Worm (Caenorhabditis elegans) whole organism, L4 larva: Measurements from ENCODE around the gene sdpn-1.

ENCODE experiments used
- F37D6.2 ChIP-seq: sonication (generic microtip); optimal IDR thresholded peaks from 2 replicates; lab custom pipeline; 2016; ENCODE audit warnings: mild to moderate bottlenecking, missing genetic modification characterization, missing compliant biosample characterization
- T26A8.4 ChIP-seq: fragments of 200-800 bp; sonication (Bioruptor generic); IDR thresholded peaks from 2 replicates; pipeline ENCODE4 v1.3.6; 2022; ENCODE audit warnings: missing genetic modification characterization, missing compliant biosample characterization
- Y5F2A.4 ChIP-seq: fragments of 200-800 bp; sonication (Bioruptor generic); optimal IDR thresholded peaks from 2 replicates; lab custom pipeline; 2018; ENCODE audit warnings: mild to moderate bottlenecking, missing genetic modification characterization, missing compliant biosample characterization
- ZK337.2 ChIP-seq: fragments of 200-800 bp; sonication (Bioruptor generic); IDR thresholded peaks from 2 replicates; pipeline ENCODE4 v1.3.6; 2022; ENCODE audit warnings: missing genetic modification reagents, missing genetic modification characterization, missing compliant biosample characterization
- aha-1 ChIP-seq: fragments of 150-350 bp; peaks from one replicate; lab custom pipeline; 2014; ENCODE audit warnings: missing biosample characterization, missing genetic modification characterization
- ceh-20 ChIP-seq: fragments of 200-800 bp; sonication (Bioruptor generic); IDR thresholded peaks from 2 replicates; pipeline ENCODE4 v1.3.6; 2022; ENCODE audit warnings: missing genetic modification reagents, missing genetic modification characterization, missing compliant biosample characterization
- ceh-32 ChIP-seq: sonication (generic microtip); optimal IDR thresholded peaks from 2 replicates; lab custom pipeline; 2016; ENCODE audit warnings: mild to moderate bottlenecking, missing genetic modification characterization, missing compliant biosample characterization; ENCODE audit not compliant: poor library complexity
- ceh-44 ChIP-seq: fragments of 200-800 bp; sonication (Bioruptor generic); IDR thresholded peaks from 2 replicates; pipeline ENCODE4 v1.3.6; 2022; ENCODE audit warnings: missing genetic modification reagents, missing genetic modification characterization, missing compliant biosample characterization
- ctbp-1 ChIP-seq: fragments of 200-800 bp; sonication (Bioruptor generic); IDR thresholded peaks from 2 replicates; pipeline ENCODE4 v1.3.6; 2022; ENCODE audit warnings: missing genetic modification reagents, missing genetic modification characterization, missing compliant biosample characterization
- daf-16 ChIP-seq, 3 experiments: sonication (generic microtip); optimal IDR thresholded peaks; 2 replicates each; lab custom pipeline; 2016 to 2017; ENCODE audit warnings: missing genetic modification characterization in 3 of 3, missing genetic modification reagents in 3 of 3, mild to moderate bottlenecking in 2 of 3, missing compliant biosample characterization in 2 of 3, missing biosample characterization in 1 of 3, moderate library complexity in 1 of 3
- daf-8 ChIP-seq: fragments of 200-800 bp; sonication (Bioruptor generic); IDR thresholded peaks from 2 replicates; pipeline ENCODE4 v1.3.6; 2022; ENCODE audit warnings: missing genetic modification characterization, missing compliant biosample characterization
- dmd-6 ChIP-seq: fragments of 200-800 bp; sonication (Bioruptor generic); IDR thresholded peaks from 2 replicates; pipeline ENCODE4 v1.3.6; 2022; ENCODE audit warnings: missing genetic modification reagents, missing genetic modification characterization, missing compliant biosample characterization
- dmd-9 ChIP-seq: fragments of 200-800 bp; sonication (Bioruptor generic); IDR thresholded peaks from 2 replicates; pipeline ENCODE4 v1.3.6; 2022; ENCODE audit warnings: missing genetic modification reagents, missing genetic modification characterization, missing compliant biosample characterization
- dve-1 ChIP-seq: sonication (generic microtip); optimal IDR thresholded peaks from 2 replicates; lab custom pipeline; 2017; ENCODE audit warnings: antibody characterized with exemption, mild to moderate bottlenecking, missing genetic modification characterization, missing compliant biosample characterization; ENCODE audit not compliant: insufficient read depth
- fkh-10 ChIP-seq: fragments of 150-350 bp; optimal IDR thresholded peaks from 2 replicates; lab custom pipeline; 2014; ENCODE audit warnings: missing biosample characterization, missing genetic modification reagents, missing genetic modification characterization
- gei-8 ChIP-seq: fragments of 200-800 bp; sonication (Bioruptor generic); optimal IDR thresholded peaks from 2 replicates; lab custom pipeline; 2018; ENCODE audit warnings: mild to moderate bottlenecking, missing genetic modification characterization, missing compliant biosample characterization
- hif-1 ChIP-seq, 2 experiments: sonication (generic microtip); optimal IDR thresholded peaks; 2 replicates each; lab custom pipeline; 2016 to 2017; ENCODE audit warnings: missing compliant biosample characterization in 2 of 2, missing genetic modification characterization in 2 of 2, missing genetic modification reagents in 2 of 2, missing genotype in 2 of 2, mild to moderate bottlenecking in 1 of 2
- hlh-11 ChIP-seq: fragments of 200-800 bp; sonication (Bioruptor generic); optimal IDR thresholded peaks from 2 replicates; lab custom pipeline; 2018; ENCODE audit warnings: mild to moderate bottlenecking, missing genetic modification characterization, missing compliant biosample characterization
- hlh-30 ChIP-seq: sonication (generic microtip); optimal IDR thresholded peaks from 2 replicates; lab custom pipeline; 2017; ENCODE audit warnings: antibody characterized with exemption, mild to moderate bottlenecking, missing genetic modification characterization, missing compliant biosample characterization; ENCODE audit not compliant: insufficient read depth
- lin-1 ChIP-seq: fragments of 200-800 bp; sonication (Bioruptor generic); IDR thresholded peaks from 2 replicates; pipeline ENCODE4 v1.3.6; 2022; ENCODE audit warnings: missing genetic modification reagents, missing genetic modification characterization, missing compliant biosample characterization
- lin-13 ChIP-seq: fragments of 150-350 bp; optimal IDR thresholded peaks from 2 replicates; lab custom pipeline; 2014; ENCODE audit warnings: missing biosample characterization, missing genetic modification reagents, missing genetic modification characterization
- lin-29 ChIP-seq: fragments of 200-800 bp; sonication (Bioruptor generic); IDR thresholded peaks from 2 replicates; pipeline ENCODE4 v1.3.6; 2022; ENCODE audit warnings: missing genetic modification reagents, missing genetic modification characterization, missing compliant biosample characterization
- lin-38 ChIP-seq: fragments of 200-800 bp; sonication (Bioruptor generic); IDR thresholded peaks from 2 replicates; pipeline ENCODE4 v1.3.6; 2022; ENCODE audit warnings: missing genetic modification reagents, missing genetic modification characterization, missing compliant biosample characterization
- lsy-2 ChIP-seq, 2 experiments: fragments of 150-350 bp in 1 of 2; sonication (generic microtip) in 1 of 2; optimal IDR thresholded peaks; 2 replicates each; lab custom pipeline; 2014 to 2017; ENCODE audit warnings: missing biosample characterization in 2 of 2, missing genetic modification characterization in 2 of 2
- mdl-1 ChIP-seq, 2 experiments: fragments of 150-350 bp in 1 of 2; sonication (generic microtip) in 1 of 2; optimal IDR thresholded peaks; 2 replicates each; lab custom pipeline; 2014 to 2017; ENCODE audit warnings: missing biosample characterization in 2 of 2, missing genetic modification characterization in 2 of 2
- mdt-29 ChIP-seq: fragments of 200-800 bp; sonication (Bioruptor generic); IDR thresholded peaks from 2 replicates; pipeline ENCODE4 v1.3.6; 2022; ENCODE audit warnings: missing genetic modification reagents, missing genetic modification characterization, missing compliant biosample characterization
- mep-1 ChIP-seq: fragments of 150-350 bp; sonication (generic microtip); optimal IDR thresholded peaks from 3 replicates; lab custom pipeline; 2014; ENCODE audit warnings: missing biosample characterization, missing genetic modification characterization
- mes-2 ChIP-seq: sonication (generic microtip); optimal IDR thresholded peaks from 2 replicates; lab custom pipeline; 2016; ENCODE audit warnings: missing genotype, mild to moderate bottlenecking, missing genetic modification characterization, missing compliant biosample characterization; ENCODE audit not compliant: poor library complexity, severe bottlenecking
- mxl-2 ChIP-seq: fragments of 200-800 bp; sonication (Bioruptor generic); conservative IDR thresholded peaks from 2 replicates; pipeline ENCODE4 v1.3.6; 2022; ENCODE audit warnings: missing genetic modification reagents, missing genetic modification characterization, missing compliant biosample characterization
- mxl-3 ChIP-seq: fragments of 200-800 bp; sonication (Bioruptor generic); optimal IDR thresholded peaks from 2 replicates; lab custom pipeline; 2018; ENCODE audit warnings: mild to moderate bottlenecking, missing genetic modification characterization, missing compliant biosample characterization
- nhr-102 ChIP-seq: sonication (generic microtip); optimal IDR thresholded peaks from 2 replicates; lab custom pipeline; 2016; ENCODE audit warnings: mild to moderate bottlenecking, missing genetic modification characterization, moderate library complexity, missing compliant biosample characterization
- nhr-237 ChIP-seq: sonication (generic microtip); optimal IDR thresholded peaks from 2 replicates; lab custom pipeline; 2017; ENCODE audit warnings: missing biosample characterization, missing genetic modification characterization
- nhr-25 ChIP-seq: sonication (generic microtip); optimal IDR thresholded peaks from 2 replicates; lab custom pipeline; 2017; ENCODE audit warnings: missing genetic modification characterization, mild to moderate bottlenecking, missing compliant biosample characterization, antibody characterized with exemption, moderate library complexity, borderline replicate concordance; ENCODE audit not compliant: insufficient read depth
- nhr-28 ChIP-seq: fragments of 150-350 bp; optimal IDR thresholded peaks from 2 replicates; lab custom pipeline; 2014; ENCODE audit warnings: missing biosample characterization, missing genetic modification characterization
- nhr-41 ChIP-seq: fragments of 200-800 bp; sonication (Bioruptor generic); IDR thresholded peaks from 2 replicates; pipeline ENCODE4 v1.3.6; 2022; ENCODE audit warnings: missing genetic modification reagents, missing genetic modification characterization, missing compliant biosample characterization
- nhr-48 ChIP-seq: sonication (generic microtip); optimal IDR thresholded peaks from 2 replicates; lab custom pipeline; 2016; ENCODE audit warnings: mild to moderate bottlenecking, missing genetic modification characterization, missing compliant biosample characterization
- nhr-77 ChIP-seq: fragments of 150-350 bp; optimal IDR thresholded peaks from 2 replicates; lab custom pipeline; 2014; ENCODE audit warnings: missing biosample characterization, missing genetic modification characterization
- php-3 ChIP-seq: fragments of 200-800 bp; sonication (Bioruptor generic); IDR thresholded peaks from 2 replicates; pipeline ENCODE4 v1.3.6; 2022; ENCODE audit warnings: missing genetic modification reagents, missing genetic modification characterization, missing compliant biosample characterization
- pqm-1 ChIP-seq: sonication (generic microtip); optimal IDR thresholded peaks from 2 replicates; lab custom pipeline; 2017; ENCODE audit warnings: missing biosample characterization, missing genetic modification characterization
- saeg-2 ChIP-seq: fragments of 200-800 bp; sonication (Bioruptor generic); IDR thresholded peaks from 2 replicates; pipeline ENCODE4 v1.3.6; 2022; ENCODE audit warnings: missing genetic modification reagents, missing genetic modification characterization, missing compliant biosample characterization
- snpc-4 ChIP-seq: fragments of 150-350 bp; optimal IDR thresholded peaks from 2 replicates; lab custom pipeline; 2014; ENCODE audit warnings: missing biosample characterization, missing genetic modification characterization
- spr-3 ChIP-seq: fragments of 200-800 bp; sonication (Bioruptor generic); optimal IDR thresholded peaks from 2 replicates; lab custom pipeline; 2018; ENCODE audit warnings: mild to moderate bottlenecking, missing genetic modification characterization, missing compliant biosample characterization
- tra-1 ChIP-seq: fragments of 200-800 bp; sonication (Bioruptor generic); IDR thresholded peaks from 2 replicates; pipeline ENCODE4 v1.3.6; 2022; ENCODE audit warnings: missing genetic modification reagents, missing genetic modification characterization, missing compliant biosample characterization
- unc-62 ChIP-seq, 3 experiments: fragments of 150-350 bp in 1 of 3; sonication (generic microtip); optimal IDR thresholded peaks in 2 of 3; peaks in 1 of 3; 1 replicate in 1 of 3; 2 replicates in 2 of 3; lab custom pipeline; 2014 to 2017; ENCODE audit warnings: missing biosample characterization in 3 of 3, missing genetic modification characterization in 3 of 3, missing genetic modification reagents in 3 of 3, missing genotype in 1 of 3
- zag-1 ChIP-seq: fragments of 150-350 bp; optimal IDR thresholded peaks from 2 replicates; lab custom pipeline; 2014; ENCODE audit warnings: missing biosample characterization, missing genetic modification characterization
- zfp-2 ChIP-seq: sonication (generic microtip); optimal IDR thresholded peaks from 2 replicates; lab custom pipeline; 2016; ENCODE audit warnings: mild to moderate bottlenecking, missing genetic modification characterization, missing compliant biosample characterization
- zfp-3 ChIP-seq: fragments of 200-800 bp; sonication (Bioruptor generic); conservative IDR thresholded peaks from 2 replicates; pipeline ENCODE4 v1.3.6; 2022; ENCODE audit warnings: missing genetic modification reagents, missing genetic modification characterization, missing compliant biosample characterization

sdpn-1 gene

DNA sequence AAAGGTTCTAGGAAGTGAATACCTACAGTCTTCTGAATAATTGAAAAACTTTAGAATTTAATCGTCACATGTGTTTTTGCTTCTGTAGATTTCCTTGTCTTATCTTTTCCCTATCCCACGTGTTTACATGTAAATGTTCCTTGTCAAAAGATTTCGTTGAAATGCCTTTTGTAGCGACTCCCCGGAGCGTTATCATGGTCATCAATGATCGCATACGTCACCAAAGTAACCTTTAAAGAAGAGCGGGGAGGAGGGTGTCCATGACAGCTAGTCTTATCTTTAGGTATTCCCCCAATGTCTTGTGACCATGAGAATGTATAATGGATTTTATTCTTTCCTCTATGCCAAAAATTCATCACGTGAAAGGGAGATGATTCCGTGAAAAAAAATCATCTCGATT, 11.1 kb downstream of the sdpn-1 start:
- TF ChIP-seq ceh-32, result no peak
- peak; percentile 58 for TF ChIP-seq mxl-3 (GFP tag; lab: Kevin White, UChicago)
- TF ChIP-seq hlh-30 (tag; lab: Kevin White, UChicago), result peak; percentile 79
- peak; percentile 63 to 73 for TF ChIP-seq mdl-1 (tag; optimal IDR thresholded peaks at IDR 0.05; lab: Kevin White, UChicago)
- no peak for TF ChIP-seq spr-3 (GFP tag; lab: Kevin White, UChicago)
- TF ChIP-seq nhr-77 (tag; lab: Kevin White, UChicago), result peak; percentile 12
- no peak for TF ChIP-seq zag-1
- TF ChIP-seq lin-1, result peak; percentile 59; the same call in 1 of the 2 replicates
- no peak for TF ChIP-seq snpc-4 (tag; lab: Kevin White, UChicago)
- no peak for TF ChIP-seq ceh-20 (GFP tag; lab: Robert Waterston, UW)
- peak; percentile 77 for TF ChIP-seq dmd-6
- TF ChIP-seq zfp-2 (tag; lab: Kevin White, UChicago), result no peak
- peak; percentile 59; the same call in 1 of the 2 replicates for TF ChIP-seq T26A8.4
- peak; percentile 83 for TF ChIP-seq nhr-25 (tag; lab: Kevin White, UChicago)
- peak; percentile 63 for TF ChIP-seq nhr-28 (tag; lab: Kevin White, UChicago)
- TF ChIP-seq lsy-2 (tag; optimal IDR thresholded peaks at IDR 0.05; lab: Kevin White, UChicago), result peak in 1 of 2 experiments; percentile 44
- no peak for TF ChIP-seq Y5F2A.4
- TF ChIP-seq F37D6.2, result no peak
- peak in 1 of 2 experiments; percentile 1 for TF ChIP-seq hif-1 (tag; optimal IDR thresholded peaks at IDR 0.05; lab: Kevin White, UChicago)
- TF ChIP-seq lin-38 (GFP tag; lab: Robert Waterston, UW), result no peak
- peak; percentile 71; the same call in 1 of the 2 replicates for TF ChIP-seq saeg-2 (GFP tag; lab: Robert Waterston, UW)
- no peak for TF ChIP-seq ZK337.2 (GFP tag; lab: Robert Waterston, UW)
- TF ChIP-seq ctbp-1 (GFP tag; lab: Robert Waterston, UW), result no peak
- TF ChIP-seq dmd-9 (GFP tag; lab: Robert Waterston, UW), result no peak
- no peak for TF ChIP-seq fkh-10 (GFP tag; lab: Kevin White, UChicago)
- TF ChIP-seq daf-16 (GFP tag; optimal IDR thresholded peaks at IDR 0.05; lab: Kevin White, UChicago), result peak in 1 of 2 experiments; percentile 58
- TF ChIP-seq daf-16 (tag; optimal IDR thresholded peaks at IDR 0.05; lab: Kevin White, UChicago), result peak; percentile 89
- TF ChIP-seq nhr-102 (tag; lab: Kevin White, UChicago), result peak; percentile 87
- no peak for TF ChIP-seq lin-29 (GFP tag; lab: Robert Waterston, UW)
- TF ChIP-seq mxl-2 (GFP tag; lab: Robert Waterston, UW), result peak; percentile 82
- TF ChIP-seq pqm-1 (tag; lab: Kevin White, UChicago), result peak; percentile 3
- TF ChIP-seq nhr-48 (tag; lab: Kevin White, UChicago), result peak; percentile 83
- peak; percentile 92 for TF ChIP-seq hlh-11 (tag; lab: Kevin White, UChicago)
- peak; percentile 59 for TF ChIP-seq mep-1
- no peak for TF ChIP-seq lin-13 (GFP tag; lab: Kevin White, UChicago)
- TF ChIP-seq daf-8 (GFP tag; lab: Robert Waterston, UW), result no peak
- TF ChIP-seq dve-1, result peak; percentile 95
- TF ChIP-seq tra-1 (GFP tag; lab: Robert Waterston, UW), result no peak; the same call in 1 of the 2 replicates
- 0 out of 2 replicates have a peak, but pooled peaks have one; percentile 27 for TF ChIP-seq mdt-29
- no peak for TF ChIP-seq ceh-44 (GFP tag; lab: Robert Waterston, UW)
- TF ChIP-seq nhr-41 (GFP tag; lab: Robert Waterston, UW), result 0 out of 2 replicates have a peak, but pooled peaks have one; percentile 35
- TF ChIP-seq nhr-237 (tag; lab: Kevin White, UChicago), result no peak
- TF ChIP-seq aha-1, result peak; percentile 90
- TF ChIP-seq unc-62 (GFP tag; optimal IDR thresholded peaks at IDR 0.05 in 1 of 2; lab: Kevin White, UChicago), result peak in 1 of 2 experiments; percentile 100
- TF ChIP-seq unc-62 (tag; optimal IDR thresholded peaks at IDR 0.05; lab: Kevin White, UChicago), result no peak
- TF ChIP-seq zfp-3 (GFP tag; lab: Robert Waterston, UW), result 0 out of 2 replicates have a peak, but pooled peaks have one; percentile 12
- peak; percentile 65; the same call in 1 of the 2 replicates for TF ChIP-seq php-3 (GFP tag; lab: Robert Waterston, UW)
- TF ChIP-seq mes-2 (tag; lab: Kevin White, UChicago), result peak; percentile 21
- peak; percentile 53 for TF ChIP-seq gei-8 (GFP tag; lab: Kevin White, UChicago)
